Fruit fly (Drosophila melanogaster): ENCODE results near the gene CG7214.

- TF ChIP-seq usp (GFP tag; optimal IDR thresholded peaks at IDR 0.05) (no peak), psq (GFP tag; optimal IDR thresholded peaks at IDR 0.05) (no peak), Hr78 (GFP tag; optimal IDR thresholded peaks at IDR 0.05) (no peak), Hr83 (GFP tag; optimal IDR thresholded peaks at IDR 0.05; ENCODE audit: poor library complexity, severe bottlenecking) (no peak), ey (GFP tag; optimal IDR thresholded peaks at IDR 0.05) (no peak), OdsH (GFP tag; optimal IDR thresholded peaks at IDR 0.05) (no peak), Vsx2 (GFP tag; optimal IDR thresholded peaks at IDR 0.05; ENCODE audit: partially characterized antibody) (no peak), pan (optimal IDR thresholded peaks at IDR 0.05) (no peak), jim (GFP tag; optimal IDR thresholded peaks at IDR 0.05) (no peak), Dfd (GFP tag; optimal IDR thresholded peaks at IDR 0.05) (no peak), h (GFP tag; optimal IDR thresholded peaks at IDR 0.05) (no peak)
These were observed 45.4 kb upstream of the CG7214 start for dm6 chr2L:7790081-7790447.

Data from whole organism, wandering third instar larva.